Worm (Caenorhabditis elegans) whole organism, L4 larva: Measurements from ENCODE around the gene lips-1.

Experiments used
- F10B5.3 ChIP-seq: sonication (generic microtip); optimal IDR thresholded peaks from 2 replicates; lab custom pipeline; 2016; ENCODE audit warnings: mild to moderate bottlenecking, missing genetic modification characterization, missing compliant biosample characterization
- F49E8.2 ChIP-seq: sonication (generic microtip); optimal IDR thresholded peaks from 2 replicates; lab custom pipeline; 2016; ENCODE audit warnings: missing compliant biosample characterization, mild to moderate bottlenecking, missing genetic modification characterization, borderline replicate concordance
- aha-1 ChIP-seq: fragments of 150-350 bp; peaks from one replicate; lab custom pipeline; 2014; ENCODE audit warnings: missing biosample characterization, missing genetic modification characterization
- ceh-44 ChIP-seq: fragments of 200-800 bp; sonication (Bioruptor generic); IDR thresholded peaks from 2 replicates; pipeline ENCODE4 v1.3.6; 2022; ENCODE audit warnings: missing genetic modification reagents, missing genetic modification characterization, missing compliant biosample characterization
- cey-2 ChIP-seq: sonication (generic microtip); optimal IDR thresholded peaks from 3 replicates; lab custom pipeline; 2017; ENCODE audit warnings: missing genetic modification characterization, mild to moderate bottlenecking, missing compliant biosample characterization, antibody characterized with exemption, borderline replicate concordance; ENCODE audit not compliant: insufficient read depth
- daf-16 ChIP-seq, 3 experiments: sonication (generic microtip); optimal IDR thresholded peaks; 2 replicates each; lab custom pipeline; 2016 to 2017; ENCODE audit warnings: missing genetic modification characterization in 3 of 3, missing genetic modification reagents in 3 of 3, mild to moderate bottlenecking in 2 of 3, missing compliant biosample characterization in 2 of 3, missing biosample characterization in 1 of 3, moderate library complexity in 1 of 3
- dpl-1 ChIP-seq: fragments of 150-350 bp; optimal IDR thresholded peaks from 2 replicates; lab custom pipeline; 2014; ENCODE audit warnings: missing biosample characterization, missing genetic modification reagents, missing genetic modification characterization
- egl-27 ChIP-seq: sonication (generic microtip); optimal IDR thresholded peaks from 3 replicates; lab custom pipeline; 2017; ENCODE audit warnings: missing biosample characterization, missing genetic modification reagents, missing genetic modification characterization
- fkh-10 ChIP-seq: fragments of 150-350 bp; optimal IDR thresholded peaks from 2 replicates; lab custom pipeline; 2014; ENCODE audit warnings: missing biosample characterization, missing genetic modification reagents, missing genetic modification characterization
- hif-1 ChIP-seq, 2 experiments: sonication (generic microtip); optimal IDR thresholded peaks; 2 replicates each; lab custom pipeline; 2016 to 2017; ENCODE audit warnings: missing compliant biosample characterization in 2 of 2, missing genetic modification characterization in 2 of 2, missing genetic modification reagents in 2 of 2, missing genotype in 2 of 2, mild to moderate bottlenecking in 1 of 2
- jun-1 ChIP-seq: fragments of 150-350 bp; optimal IDR thresholded peaks from 2 replicates; lab custom pipeline; 2014; ENCODE audit warnings: missing biosample characterization, missing genetic modification reagents, missing genetic modification characterization
- lim-7 ChIP-seq: fragments of 200-800 bp; sonication (Bioruptor generic); IDR thresholded peaks from 2 replicates; pipeline ENCODE4 v1.3.6; 2022; ENCODE audit warnings: missing genetic modification characterization, missing compliant biosample characterization
- lin-13 ChIP-seq: fragments of 150-350 bp; optimal IDR thresholded peaks from 2 replicates; lab custom pipeline; 2014; ENCODE audit warnings: missing biosample characterization, missing genetic modification reagents, missing genetic modification characterization
- lin-15B ChIP-seq: fragments of 150-350 bp; sonication (generic microtip); optimal IDR thresholded peaks from 3 replicates; lab custom pipeline; 2014; ENCODE audit warnings: missing biosample characterization, missing genetic modification characterization
- lin-39 ChIP-seq: fragments of 150-350 bp; optimal IDR thresholded peaks from 2 replicates; lab custom pipeline; 2014; ENCODE audit warnings: missing biosample characterization, missing genetic modification reagents, missing genetic modification characterization
- madf-5 ChIP-seq, 2 experiments: fragments of 200-800 bp; sonication (Bioruptor generic); IDR thresholded peaks; 2 replicates each; pipeline ENCODE4 v1.3.6; 2022; ENCODE audit warnings: missing compliant biosample characterization in 2 of 2, missing genetic modification characterization in 2 of 2
- mdl-1 ChIP-seq, 2 experiments: fragments of 150-350 bp in 1 of 2; sonication (generic microtip) in 1 of 2; optimal IDR thresholded peaks; 2 replicates each; lab custom pipeline; 2014 to 2017; ENCODE audit warnings: missing biosample characterization in 2 of 2, missing genetic modification characterization in 2 of 2
- mep-1 ChIP-seq: fragments of 150-350 bp; sonication (generic microtip); optimal IDR thresholded peaks from 3 replicates; lab custom pipeline; 2014; ENCODE audit warnings: missing biosample characterization, missing genetic modification characterization
- mxl-3 ChIP-seq: fragments of 200-800 bp; sonication (Bioruptor generic); optimal IDR thresholded peaks from 2 replicates; lab custom pipeline; 2018; ENCODE audit warnings: mild to moderate bottlenecking, missing genetic modification characterization, missing compliant biosample characterization
- nhr-11 ChIP-seq: fragments of 150-350 bp; optimal IDR thresholded peaks from 2 replicates; lab custom pipeline; 2014; ENCODE audit warnings: missing biosample characterization, missing genetic modification characterization
- nhr-25 ChIP-seq: sonication (generic microtip); optimal IDR thresholded peaks from 2 replicates; lab custom pipeline; 2017; ENCODE audit warnings: missing genetic modification characterization, mild to moderate bottlenecking, missing compliant biosample characterization, antibody characterized with exemption, moderate library complexity, borderline replicate concordance; ENCODE audit not compliant: insufficient read depth
- nhr-6 ChIP-seq: fragments of 150-350 bp; optimal IDR thresholded peaks from 2 replicates; lab custom pipeline; 2014; ENCODE audit warnings: missing biosample characterization, missing genetic modification characterization
- sdz-12 ChIP-seq: fragments of 200-800 bp; sonication (Bioruptor generic); optimal IDR thresholded peaks from 2 replicates; lab custom pipeline; 2018; ENCODE audit warnings: mild to moderate bottlenecking, missing genetic modification characterization, missing compliant biosample characterization
- set-16 ChIP-seq: fragments of 200-800 bp; sonication (Bioruptor generic); IDR thresholded peaks from 2 replicates; pipeline ENCODE4 v1.3.6; 2022; ENCODE audit warnings: missing genetic modification reagents, missing genetic modification characterization, missing compliant biosample characterization
- skn-1 ChIP-seq: fragments of 150-350 bp; optimal IDR thresholded peaks from 2 replicates; lab custom pipeline; 2014; ENCODE audit warnings: missing biosample characterization, missing genetic modification characterization
- snpc-1.2 ChIP-seq: fragments of 200-800 bp; sonication (Bioruptor generic); IDR thresholded peaks from 2 replicates; pipeline ENCODE4 v1.3.6; 2022; ENCODE audit warnings: missing genetic modification reagents, missing genetic modification characterization, missing compliant biosample characterization
- snpc-4 ChIP-seq: fragments of 150-350 bp; optimal IDR thresholded peaks from 2 replicates; lab custom pipeline; 2014; ENCODE audit warnings: missing biosample characterization, missing genetic modification characterization
- spr-1 ChIP-seq: sonication (generic microtip); optimal IDR thresholded peaks from 2 replicates; lab custom pipeline; 2016; ENCODE audit warnings: mild to moderate bottlenecking, missing genetic modification characterization, missing compliant biosample characterization
- spr-3 ChIP-seq: fragments of 200-800 bp; sonication (Bioruptor generic); optimal IDR thresholded peaks from 2 replicates; lab custom pipeline; 2018; ENCODE audit warnings: mild to moderate bottlenecking, missing genetic modification characterization, missing compliant biosample characterization
- tra-1 ChIP-seq: fragments of 200-800 bp; sonication (Bioruptor generic); IDR thresholded peaks from 2 replicates; pipeline ENCODE4 v1.3.6; 2022; ENCODE audit warnings: missing genetic modification reagents, missing genetic modification characterization, missing compliant biosample characterization
- unc-39 ChIP-seq: sonication (generic microtip); optimal IDR thresholded peaks from 2 replicates; lab custom pipeline; 2017; ENCODE audit warnings: missing biosample characterization, missing genetic modification characterization
- unc-62 ChIP-seq, 3 experiments: fragments of 150-350 bp in 1 of 3; sonication (generic microtip); optimal IDR thresholded peaks in 2 of 3; peaks in 1 of 3; 1 replicate in 1 of 3; 2 replicates in 2 of 3; lab custom pipeline; 2014 to 2017; ENCODE audit warnings: missing biosample characterization in 3 of 3, missing genetic modification characterization in 3 of 3, missing genetic modification reagents in 3 of 3, missing genotype in 1 of 3
- vab-7 ChIP-seq: fragments of 200-800 bp; sonication (Bioruptor generic); IDR thresholded peaks from 2 replicates; pipeline ENCODE4 v1.3.6; 2022; ENCODE audit warnings: missing genetic modification reagents, missing genetic modification characterization, missing compliant biosample characterization
- zfp-3 ChIP-seq: fragments of 200-800 bp; sonication (Bioruptor generic); conservative IDR thresholded peaks from 2 replicates; pipeline ENCODE4 v1.3.6; 2022; ENCODE audit warnings: missing genetic modification reagents, missing genetic modification characterization, missing compliant biosample characterization
- ztf-11 ChIP-seq: fragments of 150-350 bp; optimal IDR thresholded peaks from 2 replicates; lab custom pipeline; 2014; ENCODE audit warnings: missing biosample characterization, missing genetic modification characterization

lips-1 gene

ce11 chrX:12510148-12510785, 17.7 kb downstream of the lips-1 start (continued):
- TF ChIP-seq daf-16 (GFP tag; optimal IDR thresholded peaks at IDR 0.05; lab: Kevin White, UChicago) (peak in 1 of 2 experiments; percentile 58), daf-16 (tag; optimal IDR thresholded peaks at IDR 0.05; lab: Kevin White, UChicago) (no peak), egl-27 (tag; lab: Kevin White, UChicago) (no peak), ceh-44 (GFP tag; lab: Robert Waterston, UW) (no peak), F10B5.3 (tag; lab: Kevin White, UChicago) (no peak), lim-7 (GFP tag; lab: Robert Waterston, UW) (no peak), unc-39 (tag; lab: Kevin White, UChicago) (no peak), mxl-3 (GFP tag; lab: Kevin White, UChicago) (peak; percentile 33), snpc-4 (no peak), spr-3 (GFP tag; lab: Kevin White, UChicago) (no peak), nhr-11 (tag; lab: Kevin White, UChicago) (peak; percentile 82), cey-2 (tag; lab: Kevin White, UChicago) (no peak), madf-5 (GFP tag; IDR thresholded peaks at IDR 0.05; lab: Robert Waterston, UW) (no peak), lin-15B (tag; lab: Kevin White, UChicago) (no peak)
- TF ChIP-seq, all 104 proteins: peak for 24

ce11 chrX:12511384-12512007, 18.9 kb downstream of the lips-1 start:
- TF ChIP-seq zfp-3 (GFP tag; lab: Robert Waterston, UW) (no peak), vab-7 (no peak), nhr-25 (tag; lab: Kevin White, UChicago) (peak; percentile 0), nhr-6 (no peak), jun-1 (tag; lab: Kevin White, UChicago) (no peak), set-16 (no peak), ztf-11 (no peak), sdz-12 (no peak), skn-1 (no peak), mdl-1 (tag; optimal IDR thresholded peaks at IDR 0.05; lab: Kevin White, UChicago) (no peak), snpc-1.2 (no peak), mep-1 (tag; lab: Kevin White, UChicago) (peak; percentile 10), lin-39 (tag; lab: Kevin White, UChicago) (no peak), fkh-10 (no peak), unc-62 (GFP tag; optimal IDR thresholded peaks at IDR 0.05 in 1 of 2; lab: Kevin White, UChicago) (peak in 1 of 2 experiments; percentile 90), unc-62 (tag; optimal IDR thresholded peaks at IDR 0.05; lab: Kevin White, UChicago) (no peak), hif-1 (tag; optimal IDR thresholded peaks at IDR 0.05; lab: Kevin White, UChicago) (peak in 1 of 2 experiments; percentile 48), lin-13 (no peak), F49E8.2 (no peak), tra-1 (no peak), aha-1 (tag; lab: Kevin White, UChicago) (peak; percentile 93), spr-1 (no peak)

ce11 chrX:12512472-12513137, 20.0 kb downstream of the lips-1 start:
- no peak for TF ChIP-seq dpl-1 (GFP tag; lab: Kevin White, UChicago)
- TF ChIP-seq aha-1 (tag; lab: Kevin White, UChicago): peak; percentile 55
- TF ChIP-seq, all 104 proteins: peak for 1
